Fruit fly (Drosophila melanogaster): Measurements from ENCODE around the gene dyl.

DNA sequence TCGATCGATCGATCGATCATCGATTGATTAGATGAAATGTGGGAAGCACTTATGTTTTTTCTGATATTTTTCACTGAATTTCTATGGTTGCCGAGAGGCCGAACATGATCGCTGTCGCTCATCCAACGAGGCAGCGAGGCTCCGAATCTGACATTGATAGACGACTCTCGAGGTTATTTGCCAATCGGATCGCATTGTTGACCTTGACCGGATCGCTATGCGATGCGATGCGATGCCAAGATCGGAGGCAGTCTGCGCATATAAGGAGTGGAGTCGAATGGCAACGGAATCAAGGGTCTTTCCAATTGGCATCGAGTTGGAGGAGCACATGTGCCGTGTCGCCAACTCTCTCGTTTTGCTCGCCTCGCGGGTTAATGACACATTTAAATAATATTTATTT, 32.7 kb upstream of the dyl start:
- TF ChIP-seq usp (GFP tag; optimal IDR thresholded peaks at IDR 0.05) = no peak
- TF ChIP-seq EcR (GFP tag; optimal IDR thresholded peaks at IDR 0.05) = no peak
- no peak for TF ChIP-seq CG8478 (optimal IDR thresholded peaks at IDR 0.05)

Data from whole organism.